Worm (Caenorhabditis elegans) whole organism, L3 larva: ENCODE measurements around the gene ilys-6.

Experiments used
- ama-1 ChIP-seq: fragments of 150-350 bp; optimal IDR thresholded peaks from 2 replicates; lab custom pipeline; 2018
- ceh-16 ChIP-seq: sonication (generic microtip); optimal IDR thresholded peaks from 2 replicates; lab custom pipeline; 2017; ENCODE audit warnings: missing biosample characterization, missing genetic modification characterization
- egl-5 ChIP-seq: fragments of 150-350 bp; optimal IDR thresholded peaks from 2 replicates; lab custom pipeline; 2017; ENCODE audit warnings: missing biosample characterization, missing genetic modification reagents, missing genetic modification characterization, inconsistent platforms
- elt-1 ChIP-seq: fragments of 150-350 bp; optimal IDR thresholded peaks from 2 replicates; lab custom pipeline; 2014; ENCODE audit warnings: missing biosample characterization, missing genetic modification characterization
- hmg-11 ChIP-seq: sonication (generic microtip); optimal IDR thresholded peaks from 2 replicates; lab custom pipeline; 2016; ENCODE audit warnings: missing genetic modification characterization, missing compliant biosample characterization
- nfya-1 ChIP-seq: sonication (generic microtip); optimal IDR thresholded peaks from 2 replicates; lab custom pipeline; 2017; ENCODE audit warnings: missing genetic modification characterization, mild to moderate bottlenecking, missing compliant biosample characterization, antibody characterized with exemption, moderate library complexity; ENCODE audit not compliant: insufficient read depth
- nhr-25 ChIP-seq: sonication (generic microtip); optimal IDR thresholded peaks from 2 replicates; lab custom pipeline; 2017; ENCODE audit warnings: missing biosample characterization, missing genetic modification characterization
- nhr-43 ChIP-seq: sonication (generic microtip); optimal IDR thresholded peaks from 2 replicates; lab custom pipeline; 2016; ENCODE audit warnings: mild to moderate bottlenecking, missing genetic modification characterization, missing compliant biosample characterization; ENCODE audit not compliant: poor library complexity, severe bottlenecking
- nhr-67 ChIP-seq: fragments of 150-350 bp; optimal IDR thresholded peaks from 2 replicates; lab custom pipeline; 2014; ENCODE audit warnings: missing biosample characterization, missing genetic modification characterization
- ztf-4 ChIP-seq: fragments of 150-350 bp; optimal IDR thresholded peaks from 2 replicates; lab custom pipeline; 2014; ENCODE audit warnings: missing biosample characterization, missing genetic modification characterization

The ilys-6 gene

DNA sequence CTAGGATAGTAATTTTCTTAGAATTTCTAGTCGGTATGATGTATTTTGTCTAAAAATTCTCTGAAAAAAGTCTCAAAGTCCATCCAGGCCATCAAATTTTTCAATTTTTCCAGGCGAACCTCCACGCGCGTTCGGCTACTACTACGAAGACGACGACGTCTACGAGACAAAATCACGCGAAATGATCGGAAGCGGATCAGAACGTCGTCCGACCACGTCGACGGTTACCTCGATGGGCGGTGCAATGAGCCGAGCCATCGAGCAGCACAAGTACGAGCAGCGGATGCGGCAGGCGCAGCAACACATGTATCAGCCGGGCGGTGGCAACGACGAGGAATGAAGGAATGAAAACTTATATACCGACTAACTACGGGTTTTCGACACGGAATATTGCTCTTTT lies 49.9 kb downstream of the ilys-6 start:
- TF ChIP-seq nhr-25 (tag; lab: Kevin White, UChicago) (no peak), ztf-4 (tag; lab: Kevin White, UChicago) (no peak), ama-1 (lab: Kevin White, UChicago) (no peak), hmg-11 (tag; lab: Kevin White, UChicago) (no peak), egl-5 (tag; lab: Kevin White, UChicago) (no peak), elt-1 (no peak), nfya-1 (no peak), ceh-16 (tag; lab: Kevin White, UChicago) (no peak), nhr-43 (tag; lab: Kevin White, UChicago) (no peak), nhr-67 (tag; lab: Kevin White, UChicago) (no peak)
